Fruit fly (Drosophila melanogaster): ENCODE results near the gene Ran.
A peak's percentile ranks its signal among the peaks of the same experiment; 100 is the strongest.

The Ran gene

dm6 chrX:11140163-11140562, 8.4 kb downstream of the Ran start, which contains the start of gene ssp7:
Gene ssp7 (minus strand): TSS chrX:11140263.
- TF ChIP-seq CG34376 (GFP tag; optimal IDR thresholded peaks at IDR 0.05) (peak; percentile 20), CG11456 (GFP tag; IDR thresholded peaks at IDR 0.05) (no peak)

DNA sequence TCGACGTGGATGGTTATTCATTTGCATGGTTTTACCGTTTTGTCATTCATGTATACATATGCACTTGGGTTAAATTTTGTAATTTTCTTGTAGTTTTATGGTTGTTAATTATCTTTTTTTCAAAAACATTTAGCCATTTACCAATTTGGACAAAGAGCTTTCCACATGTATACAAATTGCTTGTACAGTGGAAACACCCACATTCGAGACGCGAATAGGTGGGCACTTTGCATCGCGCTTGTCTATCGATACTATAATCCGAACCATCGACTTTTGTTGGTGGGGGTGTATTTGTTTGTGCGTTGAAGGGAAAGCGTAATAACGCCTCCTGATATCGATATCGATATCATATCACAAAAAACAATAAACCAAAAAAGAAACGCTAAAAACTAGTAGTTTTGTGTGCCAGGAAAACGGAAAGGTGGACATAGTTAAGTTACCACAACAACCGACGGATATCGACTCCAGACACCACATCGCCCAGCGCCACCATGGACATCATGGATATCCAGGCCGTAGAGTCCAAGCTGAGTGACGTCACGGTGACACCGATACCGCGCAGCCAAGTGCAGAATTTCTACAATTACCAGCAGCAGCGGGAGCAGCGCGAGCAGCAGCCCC, 10.8 kb downstream of the Ran start, which contains the start of gene CDK2AP1:
CDK2AP1 (plus strand) TSS at position 294 of the 621 bp plus-strand sequence.
- TF ChIP-seq Dref (GFP tag; IDR thresholded peaks at IDR 0.05), result peak; percentile 89
- TF ChIP-seq Sry-δ (GFP tag; optimal IDR thresholded peaks at IDR 0.05), result peak; percentile 81
- peak; percentile 8 for TF ChIP-seq Blimp-1 (GFP tag; optimal IDR thresholded peaks at IDR 0.05)
- TF ChIP-seq pita (GFP tag; optimal IDR thresholded peaks at IDR 0.05), result no peak
- peak; percentile 19 for TF ChIP-seq Sin3A (optimal IDR thresholded peaks at IDR 0.05)
- peak; percentile 57 for TF ChIP-seq Myb (GFP tag; optimal IDR thresholded peaks at IDR 0.05)
- TF ChIP-seq CG3065 (GFP tag; optimal IDR thresholded peaks at IDR 0.05), result no peak
- no peak for TF ChIP-seq CG9876 (GFP tag; optimal IDR thresholded peaks at IDR 0.05)
- peak; percentile 72 for TF ChIP-seq CG7963 (GFP tag; IDR thresholded peaks at IDR 0.05; ENCODE audit: partially characterized antibody)
- peak; percentile 71 for TF ChIP-seq knrl (GFP tag; IDR thresholded peaks at IDR 0.05; ENCODE audit: partially characterized antibody)
- peak; percentile 44 for TF ChIP-seq trem (tag; optimal IDR thresholded peaks at IDR 0.05)
- TF ChIP-seq klu (GFP tag; IDR thresholded peaks at IDR 0.05), result peak; percentile 40; the same call in 1 of the 2 replicates
- TF ChIP-seq ken (GFP tag; IDR thresholded peaks at IDR 0.05), result 0 out of 3 replicates have a peak, but pooled peaks have one; percentile 10
- TF ChIP-seq Atf3 (GFP tag; optimal IDR thresholded peaks at IDR 0.05), result peak; percentile 48
- TF ChIP-seq bsh (GFP tag; optimal IDR thresholded peaks at IDR 0.05), result peak in 1 of 2 experiments; percentile 7
- peak; percentile 39 for TF ChIP-seq Dek (tag; optimal IDR thresholded peaks at IDR 0.05)
- TF ChIP-seq CG7987 (GFP tag; optimal IDR thresholded peaks at IDR 0.05), result no peak
- peak; percentile 24 for TF ChIP-seq CG32532 (GFP tag; IDR thresholded peaks at IDR 0.05)
- TF ChIP-seq CG13287 (GFP tag; IDR thresholded peaks at IDR 0.05; ENCODE audit: partially characterized antibody), result peak; percentile 75
- no peak for TF ChIP-seq hkb (optimal IDR thresholded peaks at IDR 0.05)
- TF ChIP-seq hkb (GFP tag; IDR thresholded peaks at IDR 0.05), result peak; percentile 25; the same call in 1 of the 2 replicates
- TF ChIP-seq slp2 (GFP tag; optimal IDR thresholded peaks at IDR 0.05), result peak; percentile 11
- TF ChIP-seq NC2β (GFP tag; optimal IDR thresholded peaks at IDR 0.05), result peak; percentile 18
- TF ChIP-seq YL-1 (GFP tag; optimal IDR thresholded peaks at IDR 0.05), result peak; percentile 14
- TF ChIP-seq fd64A (GFP tag; optimal IDR thresholded peaks at IDR 0.05), result no peak
- TF ChIP-seq CG2129 (GFP tag; IDR thresholded peaks at IDR 0.05; ENCODE audit: partially characterized antibody), result peak; percentile 27; the same call in 1 of the 2 replicates
- peak; percentile 65 for TF ChIP-seq unc-4 (GFP tag; IDR thresholded peaks at IDR 0.05; ENCODE audit: partially characterized antibody)
- peak; percentile 32 for TF ChIP-seq CG2120 (GFP tag; optimal IDR thresholded peaks at IDR 0.05)
- TF ChIP-seq chinmo (GFP tag; IDR thresholded peaks at IDR 0.05; ENCODE audit: partially characterized antibody), result peak; percentile 57; the same call in 1 of the 4 replicates
- TF ChIP-seq HmgZ (tag; optimal IDR thresholded peaks at IDR 0.05), result peak; percentile 39
- TF ChIP-seq Ets65A (GFP tag), result peak; percentile 82
- peak; percentile 41; the same call in 1 of the 2 replicates for TF ChIP-seq MBD-R2 (GFP tag; IDR thresholded peaks at IDR 0.05)
- TF ChIP-seq E2f2 (GFP tag; IDR thresholded peaks at IDR 0.05), result 0 out of 2 replicates have a peak, but pooled peaks have one; percentile 7
- TF ChIP-seq CG17802 (tag; optimal IDR thresholded peaks at IDR 0.05), result peak; percentile 86
- peak; percentile 70 for TF ChIP-seq mld (GFP tag; IDR thresholded peaks at IDR 0.05; ENCODE audit: partially characterized antibody)
- TF ChIP-seq cwo (GFP tag; optimal IDR thresholded peaks at IDR 0.05), result no peak
- TF ChIP-seq pzg (GFP tag; optimal IDR thresholded peaks at IDR 0.05), result peak; percentile 77
- TF ChIP-seq cato (GFP tag; optimal IDR thresholded peaks at IDR 0.05; ENCODE audit: borderline replicate concordance), result no peak
- TF ChIP-seq dpn (GFP tag; optimal IDR thresholded peaks at IDR 0.05), result peak in 1 of 2 experiments; percentile 37
- peak; percentile 25 for TF ChIP-seq CG13775 (GFP tag; optimal IDR thresholded peaks at IDR 0.05)
- TF ChIP-seq nerfin-2 (GFP tag; IDR thresholded peaks at IDR 0.05; ENCODE audit: partially characterized antibody), result peak; percentile 72
- peak; percentile 11 for TF ChIP-seq CG17186 (GFP tag; optimal IDR thresholded peaks at IDR 0.05)
- peak; percentile 25; the same call in 1 of the 3 replicates for TF ChIP-seq Aef1 (GFP tag; IDR thresholded peaks at IDR 0.05)
- TF ChIP-seq MESR4 (GFP tag; optimal IDR thresholded peaks at IDR 0.05), result peak; percentile 88
- TF ChIP-seq CG11504 (tag; optimal IDR thresholded peaks at IDR 0.05), result no peak

Data from whole organism, embryonic.